Worm (Caenorhabditis elegans) whole organism, L4 larva: ENCODE results near the gene EEED8.13.

Source experiments
- F10B5.3 ChIP-seq: sonication (generic microtip); optimal IDR thresholded peaks from 2 replicates; lab custom pipeline; 2016; ENCODE audit warnings: mild to moderate bottlenecking, missing genetic modification characterization, missing compliant biosample characterization
- F44E2.7 ChIP-seq: fragments of 200-800 bp; sonication (Bioruptor generic); IDR thresholded peaks from 2 replicates; pipeline ENCODE4 v2.1.2; 2022; ENCODE audit warnings: missing genetic modification characterization, missing compliant biosample characterization
- R02D3.7 ChIP-seq: fragments of 150-350 bp; sonication (generic microtip); optimal IDR thresholded peaks from 3 replicates; lab custom pipeline; 2014; ENCODE audit warnings: missing biosample characterization, missing genetic modification characterization
- Y105C5A.15 ChIP-seq: fragments of 200-800 bp; sonication (Bioruptor generic); IDR thresholded peaks from 2 replicates; pipeline ENCODE4 v1.3.6; 2022; ENCODE audit warnings: missing genetic modification characterization, missing compliant biosample characterization
- Y5F2A.4 ChIP-seq: fragments of 200-800 bp; sonication (Bioruptor generic); optimal IDR thresholded peaks from 2 replicates; lab custom pipeline; 2018; ENCODE audit warnings: mild to moderate bottlenecking, missing genetic modification characterization, missing compliant biosample characterization
- ZK337.2 ChIP-seq: fragments of 200-800 bp; sonication (Bioruptor generic); IDR thresholded peaks from 2 replicates; pipeline ENCODE4 v1.3.6; 2022; ENCODE audit warnings: missing genetic modification reagents, missing genetic modification characterization, missing compliant biosample characterization
- ZK546.5 ChIP-seq, 2 experiments: sonication (generic microtip); optimal IDR thresholded peaks; 2 replicates each; lab custom pipeline; 2017; ENCODE audit warnings: missing biosample characterization in 2 of 2, missing genetic modification characterization in 2 of 2
- aha-1 ChIP-seq: fragments of 150-350 bp; peaks from one replicate; lab custom pipeline; 2014; ENCODE audit warnings: missing biosample characterization, missing genetic modification characterization
- ama-1 ChIP-seq: fragments of 150-350 bp; optimal IDR thresholded peaks from 2 replicates; lab custom pipeline; 2014; ENCODE audit warnings: inconsistent platforms, mixed read lengths
- ceh-44 ChIP-seq: fragments of 200-800 bp; sonication (Bioruptor generic); IDR thresholded peaks from 2 replicates; pipeline ENCODE4 v1.3.6; 2022; ENCODE audit warnings: missing genetic modification reagents, missing genetic modification characterization, missing compliant biosample characterization
- daf-12 ChIP-seq: fragments of 150-350 bp; optimal IDR thresholded peaks from 2 replicates; lab custom pipeline; 2014; ENCODE audit warnings: missing biosample characterization, missing genetic modification reagents, missing genetic modification characterization
- daf-16 ChIP-seq, 3 experiments: sonication (generic microtip); optimal IDR thresholded peaks; 2 replicates each; lab custom pipeline; 2016 to 2017; ENCODE audit warnings: missing genetic modification characterization in 3 of 3, missing genetic modification reagents in 3 of 3, mild to moderate bottlenecking in 2 of 3, missing compliant biosample characterization in 2 of 3, missing biosample characterization in 1 of 3, moderate library complexity in 1 of 3
- daf-19 ChIP-seq: fragments of 200-800 bp; sonication (Bioruptor generic); conservative IDR thresholded peaks from 2 replicates; pipeline ENCODE4 v1.3.6; 2022; ENCODE audit warnings: missing genetic modification characterization, missing compliant biosample characterization
- dve-1 ChIP-seq: sonication (generic microtip); optimal IDR thresholded peaks from 2 replicates; lab custom pipeline; 2017; ENCODE audit warnings: antibody characterized with exemption, mild to moderate bottlenecking, missing genetic modification characterization, missing compliant biosample characterization; ENCODE audit not compliant: insufficient read depth
- hlh-11 ChIP-seq: fragments of 200-800 bp; sonication (Bioruptor generic); optimal IDR thresholded peaks from 2 replicates; lab custom pipeline; 2018; ENCODE audit warnings: mild to moderate bottlenecking, missing genetic modification characterization, missing compliant biosample characterization
- hlh-30 ChIP-seq: sonication (generic microtip); optimal IDR thresholded peaks from 2 replicates; lab custom pipeline; 2017; ENCODE audit warnings: antibody characterized with exemption, mild to moderate bottlenecking, missing genetic modification characterization, missing compliant biosample characterization; ENCODE audit not compliant: insufficient read depth
- hmg-1.1 ChIP-seq: fragments of 200-800 bp; sonication (Bioruptor generic); IDR thresholded peaks from 2 replicates; pipeline ENCODE4 v1.3.6; 2022; ENCODE audit warnings: missing genetic modification reagents, missing genetic modification characterization, missing compliant biosample characterization
- lin-29 ChIP-seq: fragments of 200-800 bp; sonication (Bioruptor generic); IDR thresholded peaks from 2 replicates; pipeline ENCODE4 v1.3.6; 2022; ENCODE audit warnings: missing genetic modification reagents, missing genetic modification characterization, missing compliant biosample characterization
- madf-5 ChIP-seq, 2 experiments: fragments of 200-800 bp; sonication (Bioruptor generic); IDR thresholded peaks; 2 replicates each; pipeline ENCODE4 v1.3.6; 2022; ENCODE audit warnings: missing compliant biosample characterization in 2 of 2, missing genetic modification characterization in 2 of 2
- mep-1 ChIP-seq: fragments of 150-350 bp; sonication (generic microtip); optimal IDR thresholded peaks from 3 replicates; lab custom pipeline; 2014; ENCODE audit warnings: missing biosample characterization, missing genetic modification characterization
- mes-2 ChIP-seq: sonication (generic microtip); optimal IDR thresholded peaks from 2 replicates; lab custom pipeline; 2016; ENCODE audit warnings: missing genotype, mild to moderate bottlenecking, missing genetic modification characterization, missing compliant biosample characterization; ENCODE audit not compliant: poor library complexity, severe bottlenecking
- mxl-3 ChIP-seq: fragments of 200-800 bp; sonication (Bioruptor generic); optimal IDR thresholded peaks from 2 replicates; lab custom pipeline; 2018; ENCODE audit warnings: mild to moderate bottlenecking, missing genetic modification characterization, missing compliant biosample characterization
- nhr-10 ChIP-seq: fragments of 150-350 bp; optimal IDR thresholded peaks from 2 replicates; lab custom pipeline; 2014; ENCODE audit warnings: missing biosample characterization, missing genetic modification characterization
- nhr-102 ChIP-seq: sonication (generic microtip); optimal IDR thresholded peaks from 2 replicates; lab custom pipeline; 2016; ENCODE audit warnings: mild to moderate bottlenecking, missing genetic modification characterization, moderate library complexity, missing compliant biosample characterization
- nhr-111 ChIP-seq: fragments of 200-800 bp; sonication (Bioruptor generic); optimal IDR thresholded peaks from 2 replicates; lab custom pipeline; 2018; ENCODE audit warnings: mild to moderate bottlenecking, missing genetic modification characterization, missing compliant biosample characterization
- nhr-25 ChIP-seq: sonication (generic microtip); optimal IDR thresholded peaks from 2 replicates; lab custom pipeline; 2017; ENCODE audit warnings: missing genetic modification characterization, mild to moderate bottlenecking, missing compliant biosample characterization, antibody characterized with exemption, moderate library complexity, borderline replicate concordance; ENCODE audit not compliant: insufficient read depth
- nhr-28 ChIP-seq: fragments of 150-350 bp; optimal IDR thresholded peaks from 2 replicates; lab custom pipeline; 2014; ENCODE audit warnings: missing biosample characterization, missing genetic modification characterization
- pha-4 ChIP-seq, 2 experiments: fragments of 150-350 bp in 1 of 2; fragments of 200-800 bp in 1 of 2; sonication (Bioruptor generic) in 1 of 2; IDR thresholded peaks in 1 of 2; optimal IDR thresholded peaks in 1 of 2; 2 replicates each; pipeline versions ENCODE4 v1.3.6 to Lab custom; 2014 to 2022; ENCODE audit warnings: missing genetic modification characterization in 2 of 2, missing genetic modification reagents in 2 of 2, missing biosample characterization in 1 of 2, missing compliant biosample characterization in 1 of 2
- rbr-2 ChIP-seq: sonication (generic microtip); optimal IDR thresholded peaks from 2 replicates; lab custom pipeline; 2016; ENCODE audit warnings: missing genotype, missing genetic modification characterization, missing compliant biosample characterization
- sdz-12 ChIP-seq: fragments of 200-800 bp; sonication (Bioruptor generic); optimal IDR thresholded peaks from 2 replicates; lab custom pipeline; 2018; ENCODE audit warnings: mild to moderate bottlenecking, missing genetic modification characterization, missing compliant biosample characterization
- snpc-4 ChIP-seq: fragments of 150-350 bp; optimal IDR thresholded peaks from 2 replicates; lab custom pipeline; 2014; ENCODE audit warnings: missing biosample characterization, missing genetic modification characterization
- spr-1 ChIP-seq: sonication (generic microtip); optimal IDR thresholded peaks from 2 replicates; lab custom pipeline; 2016; ENCODE audit warnings: mild to moderate bottlenecking, missing genetic modification characterization, missing compliant biosample characterization
- tag-97 ChIP-seq: fragments of 200-800 bp; sonication (Bioruptor generic); IDR thresholded peaks from 2 replicates; pipeline ENCODE4 v1.3.6; 2022; ENCODE audit warnings: missing genetic modification characterization, missing compliant biosample characterization
- tra-1 ChIP-seq: fragments of 200-800 bp; sonication (Bioruptor generic); IDR thresholded peaks from 2 replicates; pipeline ENCODE4 v1.3.6; 2022; ENCODE audit warnings: missing genetic modification reagents, missing genetic modification characterization, missing compliant biosample characterization
- unc-39 ChIP-seq: sonication (generic microtip); optimal IDR thresholded peaks from 2 replicates; lab custom pipeline; 2017; ENCODE audit warnings: missing biosample characterization, missing genetic modification characterization
- unc-62 ChIP-seq, 3 experiments: fragments of 150-350 bp in 1 of 3; sonication (generic microtip); optimal IDR thresholded peaks in 2 of 3; peaks in 1 of 3; 1 replicate in 1 of 3; 2 replicates in 2 of 3; lab custom pipeline; 2014 to 2017; ENCODE audit warnings: missing biosample characterization in 3 of 3, missing genetic modification characterization in 3 of 3, missing genetic modification reagents in 3 of 3, missing genotype in 1 of 3
- zfp-3 ChIP-seq: fragments of 200-800 bp; sonication (Bioruptor generic); conservative IDR thresholded peaks from 2 replicates; pipeline ENCODE4 v1.3.6; 2022; ENCODE audit warnings: missing genetic modification reagents, missing genetic modification characterization, missing compliant biosample characterization
- zip-11 ChIP-seq: fragments of 200-800 bp; sonication (Bioruptor generic); IDR thresholded peaks from 2 replicates; pipeline ENCODE4 v1.3.6; 2022; ENCODE audit warnings: missing genetic modification characterization, missing compliant biosample characterization
- zip-2 ChIP-seq: fragments of 150-350 bp; optimal IDR thresholded peaks from 2 replicates; lab custom pipeline; 2014; ENCODE audit warnings: missing biosample characterization, missing genetic modification characterization

EEED8.13 gene

DNA sequence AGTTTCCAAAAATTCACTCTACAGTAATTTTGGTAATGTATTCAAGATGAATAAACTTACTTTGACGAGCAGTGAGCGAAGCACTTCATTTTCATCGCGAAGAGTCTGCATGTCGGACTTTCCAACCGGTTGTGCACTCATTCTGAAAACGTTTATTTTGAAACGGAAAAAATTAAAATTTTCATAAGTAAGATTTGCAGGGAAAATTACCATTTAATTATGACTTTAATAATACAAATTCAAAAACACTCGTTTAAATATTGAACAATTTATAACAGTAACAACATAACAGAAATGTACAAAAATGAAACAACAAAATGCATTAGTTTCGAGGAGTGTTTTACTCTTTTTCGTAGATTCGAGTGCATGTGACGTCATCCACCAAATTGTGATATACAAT, at the start of gene EEED8.13, which contains the start of gene EEED8.18:
EEED8.13 (minus strand) TSS at position 101 of the 400 bp plus-strand sequence.
EEED8.18 (minus strand) TSS at position 144 of the 400 bp plus-strand sequence.
- TF ChIP-seq mxl-3 (GFP tag; lab: Kevin White, UChicago), result no peak
- no peak for TF ChIP-seq ceh-44 (GFP tag; lab: Robert Waterston, UW)
- TF ChIP-seq mes-2 (tag; lab: Kevin White, UChicago), result no peak
- TF ChIP-seq lin-29 (GFP tag; lab: Robert Waterston, UW), result no peak

DNA sequence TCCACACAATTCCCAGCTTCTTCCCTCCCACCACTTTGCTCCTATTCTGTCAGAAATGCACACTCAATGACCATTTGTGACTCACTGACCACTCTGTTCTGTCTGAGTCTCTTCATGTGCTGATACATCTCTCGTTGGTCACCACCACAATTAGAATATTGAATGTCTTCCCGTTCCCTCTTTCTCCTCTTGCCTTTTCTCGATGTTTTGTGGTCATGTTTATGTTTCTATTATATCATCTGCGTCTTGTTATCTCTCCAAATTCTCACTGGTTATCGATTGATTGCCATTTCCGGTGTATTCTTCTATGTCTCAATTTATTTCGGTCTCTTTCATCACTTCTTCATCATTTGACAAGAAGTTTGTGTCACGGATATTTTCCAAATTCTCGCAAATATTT, 48.5 kb upstream of the EEED8.13 start:
- TF ChIP-seq zip-11 (GFP tag; lab: Robert Waterston, UW), result no peak
- TF ChIP-seq ZK337.2 (GFP tag; lab: Robert Waterston, UW), result no peak
- TF ChIP-seq ama-1 (lab: Kevin White, UChicago), result no peak
- no peak for TF ChIP-seq nhr-25 (tag; lab: Kevin White, UChicago)
- no peak for TF ChIP-seq nhr-10 (tag; lab: Kevin White, UChicago)
- TF ChIP-seq mep-1, result peak; percentile 29
- TF ChIP-seq daf-16 (GFP tag; optimal IDR thresholded peaks at IDR 0.05; lab: Kevin White, UChicago), result no peak
- TF ChIP-seq daf-16 (tag; optimal IDR thresholded peaks at IDR 0.05; lab: Kevin White, UChicago), result peak; percentile 58
- TF ChIP-seq rbr-2 (tag; lab: Kevin White, UChicago), result no peak
- TF ChIP-seq daf-19, result no peak
- TF ChIP-seq pha-4 (GFP tag; IDR thresholded peaks at IDR 0.05; lab: Robert Waterston, UW), result no peak
- TF ChIP-seq pha-4 (tag; optimal IDR thresholded peaks at IDR 0.05; lab: Kevin White, UChicago), result peak; percentile 20
- no peak for TF ChIP-seq Y105C5A.15 (GFP tag; lab: Robert Waterston, UW)
- TF ChIP-seq hlh-11 (tag; lab: Kevin White, UChicago), result peak; percentile 64
- peak; percentile 45 for TF ChIP-seq mes-2 (tag; lab: Kevin White, UChicago)
- no peak for TF ChIP-seq F44E2.7 (GFP tag; lab: Robert Waterston, UW)
- TF ChIP-seq nhr-102 (tag; lab: Kevin White, UChicago), result no peak
- no peak for TF ChIP-seq ZK546.5 (tag; optimal IDR thresholded peaks at IDR 0.05; lab: Kevin White, UChicago)
- no peak for TF ChIP-seq zip-2
- no peak for TF ChIP-seq spr-1
- no peak for TF ChIP-seq sdz-12
- TF ChIP-seq F10B5.3 (tag; lab: Kevin White, UChicago), result no peak
- no peak for TF ChIP-seq unc-39 (tag; lab: Kevin White, UChicago)
- TF ChIP-seq unc-62 (GFP tag; optimal IDR thresholded peaks at IDR 0.05 in 1 of 2; lab: Kevin White, UChicago), result peak in 1 of 2 experiments; percentile 75
- no peak for TF ChIP-seq unc-62 (tag; optimal IDR thresholded peaks at IDR 0.05; lab: Kevin White, UChicago)
- no peak for TF ChIP-seq R02D3.7
- TF ChIP-seq zfp-3, result no peak
- TF ChIP-seq nhr-111, result no peak
- no peak for TF ChIP-seq Y5F2A.4 (GFP tag; lab: Kevin White, UChicago)
- peak; percentile 38 for TF ChIP-seq dve-1
- no peak for TF ChIP-seq snpc-4 (tag; lab: Kevin White, UChicago)
- TF ChIP-seq daf-12 (tag; lab: Kevin White, UChicago), result no peak
- TF ChIP-seq madf-5 (GFP tag; IDR thresholded peaks at IDR 0.05; lab: Robert Waterston, UW), result no peak
- TF ChIP-seq nhr-28 (tag; lab: Kevin White, UChicago), result peak; percentile 33
- peak; percentile 30; the same call in 1 of the 2 replicates for TF ChIP-seq hmg-1.1 (GFP tag; lab: Robert Waterston, UW)
- TF ChIP-seq tra-1 (GFP tag; lab: Robert Waterston, UW), result no peak
- peak; percentile 6 for TF ChIP-seq aha-1
- TF ChIP-seq tag-97, result no peak
- peak; percentile 14 for TF ChIP-seq hlh-30
